Worm (Caenorhabditis elegans): ENCODE data around the gene ZK418.2.

ZK418.2 gene

DNA sequence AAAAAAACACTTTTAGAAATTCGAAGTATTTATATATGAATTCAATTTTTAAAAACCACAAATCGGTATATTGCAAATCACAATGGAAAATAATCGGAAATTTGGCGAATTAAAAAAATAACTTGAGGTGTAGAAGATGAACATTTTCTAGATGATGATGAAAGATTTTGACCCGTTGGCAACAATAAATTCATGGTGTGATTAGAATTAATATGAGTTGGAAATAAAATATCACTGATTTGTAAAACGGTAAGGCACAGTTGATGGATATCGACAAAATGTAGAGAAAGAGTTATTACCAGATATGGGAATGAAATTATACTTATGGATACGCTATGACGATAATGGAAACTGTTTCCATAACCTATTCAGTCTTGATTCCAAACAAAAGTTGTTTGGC lies 21.1 kb downstream of the ZK418.2 start:
- TF ChIP-seq ztf-4 (tag; optimal IDR thresholded peaks at IDR 0.05) (no peak), ceh-88 (GFP tag; IDR thresholded peaks at IDR 0.05) (no peak), irx-1 (tag; optimal IDR thresholded peaks at IDR 0.05) (no peak), C16A3.4 (tag; optimal IDR thresholded peaks at IDR 0.05) (no peak), C34B4.2 (tag; optimal IDR thresholded peaks at IDR 0.05) (no peak)

DNA sequence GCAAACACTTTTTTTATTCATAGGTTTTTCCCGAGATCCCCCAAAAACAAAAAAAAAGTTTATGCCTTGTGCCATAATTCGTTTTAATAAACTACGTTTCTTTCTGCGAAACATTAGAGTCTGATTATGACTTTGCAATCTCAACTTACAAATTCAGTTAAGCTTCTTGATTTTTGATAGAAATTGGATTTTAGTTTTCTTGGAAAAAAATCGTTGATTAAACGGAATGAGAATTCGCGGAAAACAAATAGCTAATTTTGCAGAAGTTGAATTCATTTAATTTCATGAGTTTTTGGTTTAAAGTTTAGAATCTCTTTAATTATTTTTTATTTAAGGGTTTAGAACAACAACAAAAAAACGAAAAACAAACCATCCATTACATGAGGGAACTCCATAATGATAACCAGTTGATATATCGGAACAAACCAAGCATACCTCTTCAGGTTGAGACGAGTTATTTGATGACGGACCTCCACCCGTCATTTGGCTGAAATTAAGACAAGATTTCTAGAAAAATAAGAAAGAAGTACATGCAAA lies 23.9 kb downstream of the ZK418.2 start, which contains the start of gene nhr-10:
Gene nhr-10 (minus strand): TSS at position 487 of the 537 bp plus-strand sequence.
- TF ChIP-seq lsy-2 (tag; optimal IDR thresholded peaks at IDR 0.05) (peak in 1 of 2 experiments; percentile 46), mab-9 (GFP tag; IDR thresholded peaks at IDR 0.05) (no peak), lin-14 (GFP tag; optimal IDR thresholded peaks at IDR 0.05) (peak; percentile 40), nhr-11 (tag; optimal IDR thresholded peaks at IDR 0.05) (peak; percentile 48), nhr-47 (tag; optimal IDR thresholded peaks at IDR 0.05) (peak; percentile 74), sup-37 (GFP tag; optimal IDR thresholded peaks at IDR 0.05) (no peak), nhr-20 (tag; optimal IDR thresholded peaks at IDR 0.05) (peak; percentile 0), fkh-8 (tag; optimal IDR thresholded peaks at IDR 0.05) (peak; percentile 71), swsn-7 (tag; optimal IDR thresholded peaks at IDR 0.05) (peak; percentile 41), nhr-71 (tag; optimal IDR thresholded peaks at IDR 0.05) (peak; percentile 74), nhr-84 (tag; optimal IDR thresholded peaks at IDR 0.05) (no peak)

- TF ChIP-seq mdl-1 (tag; optimal IDR thresholded peaks at IDR 0.05), result peak in 1 of 2 experiments; percentile 66
- no peak for TF ChIP-seq zip-4 (GFP tag; optimal IDR thresholded peaks at IDR 0.05)
- no peak for TF ChIP-seq unc-30 (tag; optimal IDR thresholded peaks at IDR 0.05)
- TF ChIP-seq efl-1 (optimal IDR thresholded peaks at IDR 0.05), result peak; percentile 67 to 75
- TF ChIP-seq efl-1 (GFP tag; optimal IDR thresholded peaks at IDR 0.05 in 1 of 2), result peak; percentile 39 to 93
- TF ChIP-seq fos-1 (tag; optimal IDR thresholded peaks at IDR 0.05), result peak; percentile 41
- no peak for TF ChIP-seq fkh-4 (tag; optimal IDR thresholded peaks at IDR 0.05; ENCODE audit: borderline replicate concordance)
- peak; percentile 84 for TF ChIP-seq jun-1 (tag; optimal IDR thresholded peaks at IDR 0.05)
- peak; percentile 74 for TF ChIP-seq swsn-7 (tag; optimal IDR thresholded peaks at IDR 0.05)
- peak; percentile 78 for TF ChIP-seq blmp-1 (tag; optimal IDR thresholded peaks at IDR 0.05)
- TF ChIP-seq fkh-10 (GFP tag; optimal IDR thresholded peaks at IDR 0.05), result no peak
- no peak for TF ChIP-seq grh-1 (GFP tag; IDR thresholded peaks at IDR 0.05)
- peak; percentile 88 for TF ChIP-seq snu-23 (GFP tag; optimal IDR thresholded peaks at IDR 0.05)
- peak; percentile 68 for TF ChIP-seq aly-2 (tag; optimal IDR thresholded peaks at IDR 0.05)
- TF ChIP-seq nhr-76 (tag; optimal IDR thresholded peaks at IDR 0.05), result no peak
- TF ChIP-seq ztf-4 (tag; optimal IDR thresholded peaks at IDR 0.05), result peak; percentile 43
- peak; percentile 50 to 64 (median 59) for TF ChIP-seq ceh-82 (tag; optimal IDR thresholded peaks at IDR 0.05)
- no peak for TF ChIP-seq hlh-17 (GFP tag; optimal IDR thresholded peaks at IDR 0.05; ENCODE audit: borderline replicate concordance)
- TF ChIP-seq aha-1 (tag; optimal IDR thresholded peaks at IDR 0.05), result no peak
- TF ChIP-seq sup-37 (GFP tag; optimal IDR thresholded peaks at IDR 0.05), result no peak
- no peak for TF ChIP-seq ztf-11 (tag; optimal IDR thresholded peaks at IDR 0.05)
- peak; percentile 2 for TF ChIP-seq egl-13 (tag; optimal IDR thresholded peaks at IDR 0.05)
- TF ChIP-seq efl-3 (GFP tag; optimal IDR thresholded peaks at IDR 0.05), result no peak
- TF ChIP-seq ama-1 (optimal IDR thresholded peaks at IDR 0.05), result no peak
- TF ChIP-seq nhr-90 (tag; optimal IDR thresholded peaks at IDR 0.05; ENCODE audit: poor library complexity), result peak; percentile 63
- TF ChIP-seq sptf-1 (tag; optimal IDR thresholded peaks at IDR 0.05), result no peak
- TF ChIP-seq hpl-2 (GFP tag; optimal IDR thresholded peaks at IDR 0.05), result no peak
- no peak for TF ChIP-seq unc-130 (tag; optimal IDR thresholded peaks at IDR 0.05)
- peak; percentile 75 for TF ChIP-seq nhr-47 (tag; optimal IDR thresholded peaks at IDR 0.05)
- TF ChIP-seq lsy-2 (tag; optimal IDR thresholded peaks at IDR 0.05), result peak; percentile 73 to 84
- TF ChIP-seq nhr-85 (tag), result peak; percentile 95
- no peak for TF ChIP-seq nhr-12 (tag; optimal IDR thresholded peaks at IDR 0.05)
- peak; percentile 28 for TF ChIP-seq F16B12.6 (tag; optimal IDR thresholded peaks at IDR 0.05)
- no peak for TF ChIP-seq lin-15B (tag; optimal IDR thresholded peaks at IDR 0.05)
- peak; percentile 74 for TF ChIP-seq nhr-77 (tag; optimal IDR thresholded peaks at IDR 0.05)
- no peak for TF ChIP-seq pag-3 (tag; optimal IDR thresholded peaks at IDR 0.05; ENCODE audit: borderline replicate concordance, insufficient read depth)
- no peak for TF ChIP-seq ces-1 (GFP tag; optimal IDR thresholded peaks at IDR 0.05)
- TF ChIP-seq nhr-237 (tag; optimal IDR thresholded peaks at IDR 0.05), result no peak
Measured at ce11 chrIII:7116615-7117252, 25.6 kb downstream of the ZK418.2 start.
